Worm (Caenorhabditis elegans) whole organism, midembryonic: ENCODE data around the gene abcx-1.
A peak's percentile ranks its signal among the peaks of the same experiment; 100 is the strongest.

Source experiments
- T22C8.4 ChIP-seq: fragments of 200-800 bp; sonication (Bioruptor generic); IDR thresholded peaks from 2 replicates; pipeline ENCODE4 v1.3.6; 2022; ENCODE audit warnings: missing genetic modification characterization, missing compliant biosample characterization
- cog-1 ChIP-seq: sonication (generic microtip); optimal IDR thresholded peaks from 2 replicates; lab custom pipeline; 2016; ENCODE audit warnings: missing genetic modification characterization, missing compliant biosample characterization
- med-1 ChIP-seq: sonication (generic microtip); optimal IDR thresholded peaks from 2 replicates; lab custom pipeline; 2017; ENCODE audit warnings: missing genetic modification characterization, mild to moderate bottlenecking, missing compliant biosample characterization, antibody characterized with exemption, missing genetic modification reagents; ENCODE audit not compliant: insufficient read depth
- ref-1 ChIP-seq: fragments of 200-800 bp; sonication (Bioruptor generic); conservative IDR thresholded peaks from 2 replicates; pipeline ENCODE4 v1.3.6; 2022; ENCODE audit warnings: missing genetic modification reagents, missing genetic modification characterization, missing compliant biosample characterization
- ztf-29 ChIP-seq: fragments of 200-800 bp; sonication (Bioruptor generic); IDR thresholded peaks from 2 replicates; pipeline ENCODE4 v1.3.6; 2022; ENCODE audit warnings: missing genetic modification reagents, missing genetic modification characterization, missing compliant biosample characterization

- TF ChIP-seq med-1 (GFP tag; lab: Kevin White, UChicago) (no peak), ref-1 (GFP tag; lab: Robert Waterston, UW) (no peak), cog-1 (tag; lab: Kevin White, UChicago) (peak; percentile 14), ztf-29 (no peak), T22C8.4 (no peak)
These were observed 4.0 kb downstream of the abcx-1 start, which contains the start of gene utp-20 for ce11 chrII:6535957-6536424.
